Worm (Caenorhabditis elegans): ENCODE results near the gene str-108.

ce11 chrV:16210257-16211002 is 44.4 kb downstream of the str-108 start, which contains the start of gene F11A5.16:
- TF ChIP-seq cebp-2 (GFP tag; IDR thresholded peaks at IDR 0.05) (no peak), ztf-28 (GFP tag; IDR thresholded peaks at IDR 0.05) (no peak), F57C9.4 (tag; optimal IDR thresholded peaks at IDR 0.05) (no peak), ceh-58 (GFP tag; IDR thresholded peaks at IDR 0.05) (no peak), snpc-1.3 (tag; optimal IDR thresholded peaks at IDR 0.05; ENCODE audit: insufficient read depth) (no peak), nfya-2 (GFP tag; IDR thresholded peaks at IDR 0.05) (no peak), hmg-20 (GFP tag; IDR thresholded peaks at IDR 0.05) (no peak), lin-35 (GFP tag; optimal IDR thresholded peaks at IDR 0.05) (no peak), akir-1 (GFP tag; optimal IDR thresholded peaks at IDR 0.05) (no peak), ceh-27 (GFP tag; optimal IDR thresholded peaks at IDR 0.05) (no peak), T26A5.8 (tag; optimal IDR thresholded peaks at IDR 0.05) (no peak), F55B11.4 (tag; optimal IDR thresholded peaks at IDR 0.05; ENCODE audit: borderline replicate concordance, insufficient read depth) (no peak)
